Worm (Caenorhabditis elegans): ENCODE measurements around the gene syx-5.

DNA sequence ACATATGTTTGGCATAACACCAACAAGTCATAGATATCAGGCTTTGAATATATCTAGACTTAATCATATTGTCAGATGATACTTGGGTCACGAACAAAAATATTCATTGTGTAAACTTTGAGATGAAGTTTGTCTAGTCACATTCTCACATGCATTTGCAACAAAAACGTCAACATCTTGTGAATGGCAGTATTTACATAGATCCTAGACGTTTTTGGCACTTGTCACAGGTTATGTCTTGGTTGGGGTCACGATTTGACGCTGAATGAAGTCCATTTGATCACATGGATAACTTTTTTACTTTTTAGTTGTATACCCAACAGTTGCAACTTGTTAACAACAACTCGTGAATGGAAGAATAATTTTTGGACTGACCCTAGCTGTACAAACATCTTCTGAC is 33.6 kb downstream of the syx-5 start:
- no peak for TF ChIP-seq ama-1 (optimal IDR thresholded peaks at IDR 0.05)
- TF ChIP-seq ets-7 (tag; optimal IDR thresholded peaks at IDR 0.05), result no peak
- no peak for TF ChIP-seq ceh-13 (GFP tag; optimal IDR thresholded peaks at IDR 0.05)
- TF ChIP-seq tbx-37 (GFP tag; conservative IDR thresholded peaks at IDR 0.05), result no peak
- no peak for TF ChIP-seq hnd-1 (tag; optimal IDR thresholded peaks at IDR 0.05)
- TF ChIP-seq aly-1 (tag; optimal IDR thresholded peaks at IDR 0.05), result no peak
- no peak for TF ChIP-seq tra-4 (tag; optimal IDR thresholded peaks at IDR 0.05)
- TF ChIP-seq ceh-36 (tag; optimal IDR thresholded peaks at IDR 0.05), result no peak
- TF ChIP-seq flt-1 (GFP tag; IDR thresholded peaks at IDR 0.05), result no peak
- no peak for TF ChIP-seq hmbx-1 (tag; optimal IDR thresholded peaks at IDR 0.05)
- TF ChIP-seq pes-1 (GFP tag; IDR thresholded peaks at IDR 0.05), result no peak

Data from whole organism, early embryonic.